Worm (Caenorhabditis elegans) whole organism, L4 larva: ENCODE measurements around the gene alg-4.

Experiments used
- F10B5.3 ChIP-seq: sonication (generic microtip); optimal IDR thresholded peaks from 2 replicates; lab custom pipeline; 2016; ENCODE audit warnings: mild to moderate bottlenecking, missing genetic modification characterization, missing compliant biosample characterization
- F26F4.8 ChIP-seq: fragments of 200-800 bp; sonication (Bioruptor generic); conservative IDR thresholded peaks from 2 replicates; pipeline ENCODE4 v1.3.6; 2022; ENCODE audit warnings: missing genetic modification characterization, missing compliant biosample characterization
- F37D6.2 ChIP-seq: sonication (generic microtip); optimal IDR thresholded peaks from 2 replicates; lab custom pipeline; 2016; ENCODE audit warnings: mild to moderate bottlenecking, missing genetic modification characterization, missing compliant biosample characterization
- F44E2.7 ChIP-seq: fragments of 200-800 bp; sonication (Bioruptor generic); IDR thresholded peaks from 2 replicates; pipeline ENCODE4 v2.1.2; 2022; ENCODE audit warnings: missing genetic modification characterization, missing compliant biosample characterization
- F49E8.2 ChIP-seq: sonication (generic microtip); optimal IDR thresholded peaks from 2 replicates; lab custom pipeline; 2016; ENCODE audit warnings: missing compliant biosample characterization, mild to moderate bottlenecking, missing genetic modification characterization, borderline replicate concordance
- T26A8.4 ChIP-seq: fragments of 200-800 bp; sonication (Bioruptor generic); IDR thresholded peaks from 2 replicates; pipeline ENCODE4 v1.3.6; 2022; ENCODE audit warnings: missing genetic modification characterization, missing compliant biosample characterization
- aha-1 ChIP-seq: fragments of 150-350 bp; peaks from one replicate; lab custom pipeline; 2014; ENCODE audit warnings: missing biosample characterization, missing genetic modification characterization
- aly-2 ChIP-seq: sonication (generic microtip); optimal IDR thresholded peaks from 2 replicates; lab custom pipeline; 2018; ENCODE audit warnings: missing biosample characterization, missing genetic modification characterization
- ama-1 ChIP-seq: fragments of 150-350 bp; optimal IDR thresholded peaks from 2 replicates; lab custom pipeline; 2014; ENCODE audit warnings: inconsistent platforms, mixed read lengths
- attf-4 ChIP-seq: sonication (generic microtip); optimal IDR thresholded peaks from 3 replicates; lab custom pipeline; 2017; ENCODE audit warnings: missing biosample characterization, missing genetic modification characterization
- ceh-28 ChIP-seq: fragments of 150-350 bp; optimal IDR thresholded peaks from 2 replicates; lab custom pipeline; 2014; ENCODE audit warnings: missing biosample characterization, missing genetic modification reagents, missing genetic modification characterization
- ceh-32 ChIP-seq: sonication (generic microtip); optimal IDR thresholded peaks from 2 replicates; lab custom pipeline; 2016; ENCODE audit warnings: mild to moderate bottlenecking, missing genetic modification characterization, missing compliant biosample characterization; ENCODE audit not compliant: poor library complexity
- ceh-44 ChIP-seq: fragments of 200-800 bp; sonication (Bioruptor generic); IDR thresholded peaks from 2 replicates; pipeline ENCODE4 v1.3.6; 2022; ENCODE audit warnings: missing genetic modification reagents, missing genetic modification characterization, missing compliant biosample characterization
- daf-8 ChIP-seq: fragments of 200-800 bp; sonication (Bioruptor generic); IDR thresholded peaks from 2 replicates; pipeline ENCODE4 v1.3.6; 2022; ENCODE audit warnings: missing genetic modification characterization, missing compliant biosample characterization
- dmd-6 ChIP-seq: fragments of 200-800 bp; sonication (Bioruptor generic); IDR thresholded peaks from 2 replicates; pipeline ENCODE4 v1.3.6; 2022; ENCODE audit warnings: missing genetic modification reagents, missing genetic modification characterization, missing compliant biosample characterization
- dmd-9 ChIP-seq: fragments of 200-800 bp; sonication (Bioruptor generic); IDR thresholded peaks from 2 replicates; pipeline ENCODE4 v1.3.6; 2022; ENCODE audit warnings: missing genetic modification reagents, missing genetic modification characterization, missing compliant biosample characterization
- dpl-1 ChIP-seq: fragments of 150-350 bp; optimal IDR thresholded peaks from 2 replicates; lab custom pipeline; 2014; ENCODE audit warnings: missing biosample characterization, missing genetic modification reagents, missing genetic modification characterization
- egl-43 ChIP-seq: fragments of 200-800 bp; sonication (Bioruptor generic); IDR thresholded peaks from 2 replicates; pipeline ENCODE4 v1.3.6; 2022; ENCODE audit warnings: missing genetic modification reagents, missing genetic modification characterization, missing compliant biosample characterization
- fkh-10 ChIP-seq: fragments of 150-350 bp; optimal IDR thresholded peaks from 2 replicates; lab custom pipeline; 2014; ENCODE audit warnings: missing biosample characterization, missing genetic modification reagents, missing genetic modification characterization
- hlh-11 ChIP-seq: fragments of 200-800 bp; sonication (Bioruptor generic); optimal IDR thresholded peaks from 2 replicates; lab custom pipeline; 2018; ENCODE audit warnings: mild to moderate bottlenecking, missing genetic modification characterization, missing compliant biosample characterization
- hmg-1.1 ChIP-seq: fragments of 200-800 bp; sonication (Bioruptor generic); IDR thresholded peaks from 2 replicates; pipeline ENCODE4 v1.3.6; 2022; ENCODE audit warnings: missing genetic modification reagents, missing genetic modification characterization, missing compliant biosample characterization
- jun-1 ChIP-seq: fragments of 150-350 bp; optimal IDR thresholded peaks from 2 replicates; lab custom pipeline; 2014; ENCODE audit warnings: missing biosample characterization, missing genetic modification reagents, missing genetic modification characterization
- lin-13 ChIP-seq: fragments of 150-350 bp; optimal IDR thresholded peaks from 2 replicates; lab custom pipeline; 2014; ENCODE audit warnings: missing biosample characterization, missing genetic modification reagents, missing genetic modification characterization
- lin-15B ChIP-seq: fragments of 150-350 bp; sonication (generic microtip); optimal IDR thresholded peaks from 3 replicates; lab custom pipeline; 2014; ENCODE audit warnings: missing biosample characterization, missing genetic modification characterization
- lin-38 ChIP-seq: fragments of 200-800 bp; sonication (Bioruptor generic); IDR thresholded peaks from 2 replicates; pipeline ENCODE4 v1.3.6; 2022; ENCODE audit warnings: missing genetic modification reagents, missing genetic modification characterization, missing compliant biosample characterization
- lin-39 ChIP-seq: fragments of 150-350 bp; optimal IDR thresholded peaks from 2 replicates; lab custom pipeline; 2014; ENCODE audit warnings: missing biosample characterization, missing genetic modification reagents, missing genetic modification characterization
- madf-9 ChIP-seq: fragments of 200-800 bp; sonication (Bioruptor generic); conservative IDR thresholded peaks from 2 replicates; pipeline ENCODE4 v1.3.6; 2022; ENCODE audit warnings: missing genetic modification reagents, missing genetic modification characterization, missing compliant biosample characterization
- mdl-1 ChIP-seq, 2 experiments: fragments of 150-350 bp in 1 of 2; sonication (generic microtip) in 1 of 2; optimal IDR thresholded peaks; 2 replicates each; lab custom pipeline; 2014 to 2017; ENCODE audit warnings: missing biosample characterization in 2 of 2, missing genetic modification characterization in 2 of 2
- mep-1 ChIP-seq: fragments of 150-350 bp; sonication (generic microtip); optimal IDR thresholded peaks from 3 replicates; lab custom pipeline; 2014; ENCODE audit warnings: missing biosample characterization, missing genetic modification characterization
- nhr-102 ChIP-seq: sonication (generic microtip); optimal IDR thresholded peaks from 2 replicates; lab custom pipeline; 2016; ENCODE audit warnings: mild to moderate bottlenecking, missing genetic modification characterization, moderate library complexity, missing compliant biosample characterization
- nhr-11 ChIP-seq: fragments of 150-350 bp; optimal IDR thresholded peaks from 2 replicates; lab custom pipeline; 2014; ENCODE audit warnings: missing biosample characterization, missing genetic modification characterization
- nhr-237 ChIP-seq: sonication (generic microtip); optimal IDR thresholded peaks from 2 replicates; lab custom pipeline; 2017; ENCODE audit warnings: missing biosample characterization, missing genetic modification characterization
- nhr-25 ChIP-seq: sonication (generic microtip); optimal IDR thresholded peaks from 2 replicates; lab custom pipeline; 2017; ENCODE audit warnings: missing genetic modification characterization, mild to moderate bottlenecking, missing compliant biosample characterization, antibody characterized with exemption, moderate library complexity, borderline replicate concordance; ENCODE audit not compliant: insufficient read depth
- nhr-77 ChIP-seq: fragments of 150-350 bp; optimal IDR thresholded peaks from 2 replicates; lab custom pipeline; 2014; ENCODE audit warnings: missing biosample characterization, missing genetic modification characterization
- php-3 ChIP-seq: fragments of 200-800 bp; sonication (Bioruptor generic); IDR thresholded peaks from 2 replicates; pipeline ENCODE4 v1.3.6; 2022; ENCODE audit warnings: missing genetic modification reagents, missing genetic modification characterization, missing compliant biosample characterization
- rbr-2 ChIP-seq: sonication (generic microtip); optimal IDR thresholded peaks from 2 replicates; lab custom pipeline; 2016; ENCODE audit warnings: missing genotype, missing genetic modification characterization, missing compliant biosample characterization
- snpc-1.2 ChIP-seq: fragments of 200-800 bp; sonication (Bioruptor generic); IDR thresholded peaks from 2 replicates; pipeline ENCODE4 v1.3.6; 2022; ENCODE audit warnings: missing genetic modification reagents, missing genetic modification characterization, missing compliant biosample characterization
- snpc-4 ChIP-seq: fragments of 150-350 bp; optimal IDR thresholded peaks from 2 replicates; lab custom pipeline; 2014; ENCODE audit warnings: missing biosample characterization, missing genetic modification characterization
- tra-1 ChIP-seq: fragments of 200-800 bp; sonication (Bioruptor generic); IDR thresholded peaks from 2 replicates; pipeline ENCODE4 v1.3.6; 2022; ENCODE audit warnings: missing genetic modification reagents, missing genetic modification characterization, missing compliant biosample characterization
- unc-39 ChIP-seq: sonication (generic microtip); optimal IDR thresholded peaks from 2 replicates; lab custom pipeline; 2017; ENCODE audit warnings: missing biosample characterization, missing genetic modification characterization
- unc-62 ChIP-seq, 3 experiments: fragments of 150-350 bp in 1 of 3; sonication (generic microtip); optimal IDR thresholded peaks in 2 of 3; peaks in 1 of 3; 1 replicate in 1 of 3; 2 replicates in 2 of 3; lab custom pipeline; 2014 to 2017; ENCODE audit warnings: missing biosample characterization in 3 of 3, missing genetic modification characterization in 3 of 3, missing genetic modification reagents in 3 of 3, missing genotype in 1 of 3
- vab-7 ChIP-seq: fragments of 200-800 bp; sonication (Bioruptor generic); IDR thresholded peaks from 2 replicates; pipeline ENCODE4 v1.3.6; 2022; ENCODE audit warnings: missing genetic modification reagents, missing genetic modification characterization, missing compliant biosample characterization
- zag-1 ChIP-seq: fragments of 150-350 bp; optimal IDR thresholded peaks from 2 replicates; lab custom pipeline; 2014; ENCODE audit warnings: missing biosample characterization, missing genetic modification characterization
- zfp-2 ChIP-seq: sonication (generic microtip); optimal IDR thresholded peaks from 2 replicates; lab custom pipeline; 2016; ENCODE audit warnings: mild to moderate bottlenecking, missing genetic modification characterization, missing compliant biosample characterization
- zfp-3 ChIP-seq: fragments of 200-800 bp; sonication (Bioruptor generic); conservative IDR thresholded peaks from 2 replicates; pipeline ENCODE4 v1.3.6; 2022; ENCODE audit warnings: missing genetic modification reagents, missing genetic modification characterization, missing compliant biosample characterization
- zip-11 ChIP-seq: fragments of 200-800 bp; sonication (Bioruptor generic); IDR thresholded peaks from 2 replicates; pipeline ENCODE4 v1.3.6; 2022; ENCODE audit warnings: missing genetic modification characterization, missing compliant biosample characterization

alg-4 gene

ce11 chrIII:9857110-9857509, 34.1 kb downstream of the alg-4 start (continued):
- TF ChIP-seq nhr-237 (no peak), snpc-4 (tag; lab: Kevin White, UChicago) (no peak), unc-62 (GFP tag; optimal IDR thresholded peaks at IDR 0.05 in 1 of 2; lab: Kevin White, UChicago) (peak in 1 of 2 experiments; percentile 29), unc-62 (tag; optimal IDR thresholded peaks at IDR 0.05; lab: Kevin White, UChicago) (no peak), snpc-1.2 (GFP tag; lab: Robert Waterston, UW) (no peak), hmg-1.1 (GFP tag; lab: Robert Waterston, UW) (no peak), lin-39 (tag; lab: Kevin White, UChicago) (no peak), lin-13 (GFP tag; lab: Kevin White, UChicago) (no peak), mdl-1 (tag; optimal IDR thresholded peaks at IDR 0.05; lab: Kevin White, UChicago) (peak in 1 of 2 experiments; percentile 36), attf-4 (tag; lab: Kevin White, UChicago) (no peak), egl-43 (no peak), nhr-102 (tag; lab: Kevin White, UChicago) (no peak), unc-39 (no peak), dmd-6 (GFP tag; lab: Robert Waterston, UW) (peak; percentile 57), nhr-77 (tag; lab: Kevin White, UChicago) (peak; percentile 36), nhr-25 (tag; lab: Kevin White, UChicago) (no peak), F44E2.7 (GFP tag; lab: Robert Waterston, UW) (no peak), ceh-32 (tag; lab: Kevin White, UChicago) (no peak), lin-38 (GFP tag; lab: Robert Waterston, UW) (no peak), zip-11 (GFP tag; lab: Robert Waterston, UW) (no peak), dpl-1 (GFP tag; lab: Kevin White, UChicago) (no peak), mep-1 (tag; lab: Kevin White, UChicago) (peak; percentile 8), dmd-9 (GFP tag; lab: Robert Waterston, UW) (no peak), aly-2 (tag; lab: Kevin White, UChicago) (no peak), zag-1 (tag; lab: Kevin White, UChicago) (no peak), rbr-2 (tag; lab: Kevin White, UChicago) (no peak), ceh-28 (no peak), fkh-10 (GFP tag; lab: Kevin White, UChicago) (no peak), nhr-11 (tag; lab: Kevin White, UChicago) (peak; percentile 15), F37D6.2 (no peak), ama-1 (lab: Kevin White, UChicago) (no peak), jun-1 (tag; lab: Kevin White, UChicago) (no peak), vab-7 (GFP tag; lab: Robert Waterston, UW) (no peak), ceh-44 (GFP tag; lab: Robert Waterston, UW) (no peak), zfp-3 (GFP tag; lab: Robert Waterston, UW) (no peak), php-3 (peak; percentile 79), F26F4.8 (GFP tag; lab: Robert Waterston, UW) (no peak), T26A8.4 (GFP tag; lab: Robert Waterston, UW) (no peak), lin-15B (tag; lab: Kevin White, UChicago) (no peak), zfp-2 (tag; lab: Kevin White, UChicago) (no peak), F10B5.3 (tag; lab: Kevin White, UChicago) (no peak), hlh-11 (peak; percentile 54)

ce11 chrIII:9854960-9855359, 36.3 kb downstream of the alg-4 start:
- TF ChIP-seq aha-1: peak; percentile 88
- no peak for TF ChIP-seq madf-9
- no peak for TF ChIP-seq F49E8.2 (tag; lab: Kevin White, UChicago)
- TF ChIP-seq tra-1 (GFP tag; lab: Robert Waterston, UW): no peak
- TF ChIP-seq daf-8: no peak
